Worm (Caenorhabditis elegans) whole organism, L3 larva: Measurements from ENCODE around the gene srw-53.

Source experiments
- aly-2 ChIP-seq: fragments of 150-350 bp; optimal IDR thresholded peaks from 2 replicates; lab custom pipeline; 2014; ENCODE audit warnings: missing biosample characterization, missing genetic modification characterization
- lin-39 ChIP-seq: fragments of 150-350 bp; optimal IDR thresholded peaks from 2 replicates; lab custom pipeline; 2018; ENCODE audit warnings: missing biosample characterization, missing genetic modification reagents, missing genetic modification characterization
- sea-2 ChIP-seq: fragments of 150-350 bp; sonication (generic microtip); optimal IDR thresholded peaks from 4 replicates; lab custom pipeline; 2014; ENCODE audit warnings: missing biosample characterization, missing genetic modification reagents, missing genetic modification characterization

- no peak for TF ChIP-seq lin-39
- TF ChIP-seq aly-2 (tag; lab: Kevin White, UChicago): no peak
- TF ChIP-seq sea-2 (GFP tag; lab: Kevin White, UChicago): no peak
These were observed 35.1 kb downstream of the srw-53 start, which contains the start of gene oac-20 for ce11 chrV:15978232-15978764.
